Worm (Caenorhabditis elegans) whole organism, midembryonic: ENCODE data around the gene ced-8.

Experiments
- T22C8.4 ChIP-seq: fragments of 200-800 bp; sonication (Bioruptor generic); IDR thresholded peaks from 2 replicates; pipeline ENCODE4 v1.3.6; 2022; ENCODE audit warnings: missing genetic modification characterization, missing compliant biosample characterization
- cog-1 ChIP-seq: sonication (generic microtip); optimal IDR thresholded peaks from 2 replicates; lab custom pipeline; 2016; ENCODE audit warnings: missing genetic modification characterization, missing compliant biosample characterization
- flt-1 ChIP-seq: fragments of 200-800 bp; sonication (Bioruptor generic); IDR thresholded peaks from 2 replicates; pipeline ENCODE4 v1.3.6; 2022; ENCODE audit warnings: missing genetic modification characterization, missing compliant biosample characterization
- klf-2 ChIP-seq: fragments of 200-800 bp; sonication (Bioruptor generic); conservative IDR thresholded peaks from 2 replicates; pipeline ENCODE4 v1.3.6; 2022; ENCODE audit warnings: missing genetic modification reagents, missing genetic modification characterization, missing compliant biosample characterization
- med-1 ChIP-seq: sonication (generic microtip); optimal IDR thresholded peaks from 2 replicates; lab custom pipeline; 2017; ENCODE audit warnings: missing genetic modification characterization, mild to moderate bottlenecking, missing compliant biosample characterization, antibody characterized with exemption, missing genetic modification reagents; ENCODE audit not compliant: insufficient read depth
- ref-1 ChIP-seq: fragments of 200-800 bp; sonication (Bioruptor generic); conservative IDR thresholded peaks from 2 replicates; pipeline ENCODE4 v1.3.6; 2022; ENCODE audit warnings: missing genetic modification reagents, missing genetic modification characterization, missing compliant biosample characterization
- tab-1 ChIP-seq: fragments of 200-800 bp; sonication (Bioruptor generic); IDR thresholded peaks from 2 replicates; pipeline ENCODE4 v1.3.6; 2022; ENCODE audit warnings: missing genetic modification characterization, missing compliant biosample characterization
- ztf-23 ChIP-seq: fragments of 200-800 bp; sonication (Bioruptor generic); IDR thresholded peaks from 2 replicates; pipeline ENCODE4 v1.3.6; 2022; ENCODE audit warnings: missing genetic modification reagents, missing genetic modification characterization, missing compliant biosample characterization
- ztf-29 ChIP-seq: fragments of 200-800 bp; sonication (Bioruptor generic); IDR thresholded peaks from 2 replicates; pipeline ENCODE4 v1.3.6; 2022; ENCODE audit warnings: missing genetic modification reagents, missing genetic modification characterization, missing compliant biosample characterization

Gene ced-8

ce11 chrX:8444922-8445321 lies 28.2 kb upstream of the ced-8 start:
- TF ChIP-seq ztf-23 (GFP tag; lab: Robert Waterston, UW), result no peak
- TF ChIP-seq tab-1 (GFP tag; lab: Robert Waterston, UW), result no peak
- TF ChIP-seq flt-1 (GFP tag; lab: Robert Waterston, UW), result no peak
- TF ChIP-seq ztf-29 (GFP tag; lab: Robert Waterston, UW), result no peak
- TF ChIP-seq klf-2 (GFP tag; lab: Robert Waterston, UW), result no peak
- no peak for TF ChIP-seq cog-1 (tag; lab: Kevin White, UChicago)
- no peak for TF ChIP-seq ref-1 (GFP tag; lab: Robert Waterston, UW)
- no peak for TF ChIP-seq med-1
- no peak for TF ChIP-seq T22C8.4 (GFP tag; lab: Robert Waterston, UW)

ce11 chrX:8440001-8440735 lies 23.4 kb upstream of the ced-8 start:
- TF ChIP-seq T22C8.4 (GFP tag; lab: Robert Waterston, UW) (no peak), tab-1 (GFP tag; lab: Robert Waterston, UW) (no peak), klf-2 (GFP tag; lab: Robert Waterston, UW) (no peak), cog-1 (tag; lab: Kevin White, UChicago) (no peak), ztf-23 (GFP tag; lab: Robert Waterston, UW) (no peak), ref-1 (GFP tag; lab: Robert Waterston, UW) (no peak), flt-1 (GFP tag; lab: Robert Waterston, UW) (no peak), ztf-29 (GFP tag; lab: Robert Waterston, UW) (no peak), med-1 (no peak)

ce11 chrX:8438756-8439155 lies 22.0 kb upstream of the ced-8 start:
- no peak for TF ChIP-seq tab-1 (GFP tag; lab: Robert Waterston, UW)

ce11 chrX:8432361-8432760 lies 15.6 kb upstream of the ced-8 start, which contains the start of gene kin-9:
TSS of gene kin-9 (plus strand) at chrX:8432661.
- TF ChIP-seq ztf-23 (GFP tag; lab: Robert Waterston, UW) (no peak), cog-1 (tag; lab: Kevin White, UChicago) (no peak), klf-2 (GFP tag; lab: Robert Waterston, UW) (no peak), tab-1 (GFP tag; lab: Robert Waterston, UW) (no peak), ztf-29 (GFP tag; lab: Robert Waterston, UW) (no peak), med-1 (no peak), T22C8.4 (GFP tag; lab: Robert Waterston, UW) (no peak), ref-1 (GFP tag; lab: Robert Waterston, UW) (no peak), flt-1 (GFP tag; lab: Robert Waterston, UW) (no peak)

- TF ChIP-seq tab-1 (GFP tag; lab: Robert Waterston, UW), result no peak
- no peak for TF ChIP-seq klf-2 (GFP tag; lab: Robert Waterston, UW)
- no peak for TF ChIP-seq cog-1 (tag; lab: Kevin White, UChicago)
- no peak for TF ChIP-seq ztf-29 (GFP tag; lab: Robert Waterston, UW)
- TF ChIP-seq flt-1 (GFP tag; lab: Robert Waterston, UW), result no peak
- TF ChIP-seq ztf-23 (GFP tag; lab: Robert Waterston, UW), result no peak
- TF ChIP-seq T22C8.4 (GFP tag; lab: Robert Waterston, UW), result no peak
- TF ChIP-seq ref-1 (GFP tag; lab: Robert Waterston, UW), result no peak
- TF ChIP-seq med-1, result no peak
These were observed 12.8 kb upstream of the ced-8 start for ce11 chrX:8429503-8429902.

- TF ChIP-seq ref-1 (GFP tag; lab: Robert Waterston, UW) (no peak), ztf-23 (GFP tag; lab: Robert Waterston, UW) (no peak), med-1 (no peak), T22C8.4 (GFP tag; lab: Robert Waterston, UW) (no peak), ztf-29 (GFP tag; lab: Robert Waterston, UW) (no peak), cog-1 (tag; lab: Kevin White, UChicago) (no peak), tab-1 (GFP tag; lab: Robert Waterston, UW) (no peak), flt-1 (GFP tag; lab: Robert Waterston, UW) (no peak), klf-2 (GFP tag; lab: Robert Waterston, UW) (no peak)
These were observed 11.7 kb upstream of the ced-8 start, which contains the start of gene F08F1.3 for ce11 chrX:8428319-8428888. TSS of gene F08F1.3 (plus strand) at chrX:8428838.

ce11 chrX:8426160-8426712 lies 9.5 kb upstream of the ced-8 start:
- no peak for TF ChIP-seq cog-1 (tag; lab: Kevin White, UChicago)
- TF ChIP-seq ref-1 (GFP tag; lab: Robert Waterston, UW), result no peak
- TF ChIP-seq med-1, result no peak
- TF ChIP-seq T22C8.4 (GFP tag; lab: Robert Waterston, UW), result no peak
- no peak for TF ChIP-seq tab-1 (GFP tag; lab: Robert Waterston, UW)
- TF ChIP-seq ztf-29 (GFP tag; lab: Robert Waterston, UW), result no peak
- no peak for TF ChIP-seq klf-2 (GFP tag; lab: Robert Waterston, UW)
- no peak for TF ChIP-seq flt-1 (GFP tag; lab: Robert Waterston, UW)
- TF ChIP-seq ztf-23 (GFP tag; lab: Robert Waterston, UW), result no peak

ce11 chrX:8424286-8424685 lies 7.6 kb upstream of the ced-8 start:
- no peak for TF ChIP-seq cog-1 (tag; lab: Kevin White, UChicago)
- no peak for TF ChIP-seq ref-1 (GFP tag; lab: Robert Waterston, UW)
- no peak for TF ChIP-seq ztf-23 (GFP tag; lab: Robert Waterston, UW)
- no peak for TF ChIP-seq med-1
- no peak for TF ChIP-seq flt-1 (GFP tag; lab: Robert Waterston, UW)

- TF ChIP-seq ref-1 (GFP tag; lab: Robert Waterston, UW), result no peak
- no peak for TF ChIP-seq ztf-29 (GFP tag; lab: Robert Waterston, UW)
- no peak for TF ChIP-seq med-1
- no peak for TF ChIP-seq T22C8.4 (GFP tag; lab: Robert Waterston, UW)
- no peak for TF ChIP-seq tab-1 (GFP tag; lab: Robert Waterston, UW)
- TF ChIP-seq flt-1 (GFP tag; lab: Robert Waterston, UW), result no peak
- TF ChIP-seq cog-1 (tag; lab: Kevin White, UChicago), result no peak
- no peak for TF ChIP-seq ztf-23 (GFP tag; lab: Robert Waterston, UW)
- TF ChIP-seq klf-2 (GFP tag; lab: Robert Waterston, UW), result no peak
These were observed 6.9 kb upstream of the ced-8 start, which contains the start of gene tth-1 for ce11 chrX:8423633-8424032. TSS of gene tth-1 (minus strand) at chrX:8423733.
